Fruit fly (Drosophila melanogaster): Measurements from ENCODE around the gene knrl.

DNA sequence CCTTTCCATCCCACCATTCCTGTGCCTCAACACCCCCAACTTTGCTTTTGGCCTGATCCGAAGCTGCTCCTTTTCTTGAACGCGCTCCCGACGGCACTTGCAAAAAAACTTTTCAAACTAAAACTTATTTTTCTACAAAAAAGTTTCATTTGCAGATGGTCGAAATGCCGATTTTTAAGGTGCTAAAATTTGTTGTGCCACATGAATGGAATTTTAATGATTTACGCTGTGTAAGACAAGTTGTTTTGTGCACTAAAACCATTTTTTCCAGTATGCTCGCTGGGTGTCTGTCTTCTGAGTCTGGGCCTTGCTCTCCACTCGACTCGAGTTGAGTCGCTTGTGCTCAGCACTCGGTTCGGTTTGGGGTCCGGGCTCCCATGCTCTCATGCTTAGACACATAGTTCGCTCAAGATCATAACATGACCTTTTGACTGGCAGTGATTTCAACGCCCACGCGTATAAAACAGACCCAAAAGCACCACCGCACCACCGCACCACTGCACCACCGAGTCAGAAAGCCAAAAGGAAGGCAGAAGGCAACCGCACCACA is 15.2 kb upstream of the knrl start:
- TF ChIP-seq Gug (GFP tag; IDR thresholded peaks at IDR 0.05) (no peak), CG34406 (GFP tag; optimal IDR thresholded peaks at IDR 0.05) (peak; percentile 2), OdsH (GFP tag; optimal IDR thresholded peaks at IDR 0.05) (peak; percentile 57), acj6 (GFP tag; optimal IDR thresholded peaks at IDR 0.05) (peak; percentile 59), Smox (GFP tag; optimal IDR thresholded peaks at IDR 0.05) (no peak), CG7368 (GFP tag; optimal IDR thresholded peaks at IDR 0.05) (peak; percentile 46), CG16779 (tag; optimal IDR thresholded peaks at IDR 0.05) (no peak), dsx (GFP tag; optimal IDR thresholded peaks at IDR 0.05; ENCODE audit: poor library complexity, severe bottlenecking) (peak; percentile 53), CG6854 (GFP tag; optimal IDR thresholded peaks at IDR 0.05) (no peak), CG9139 (GFP tag; optimal IDR thresholded peaks at IDR 0.05) (no peak), Sox14 (GFP tag; optimal IDR thresholded peaks at IDR 0.05) (peak; percentile 60), CG6163 (GFP tag; IDR thresholded peaks at IDR 0.05) (peak; percentile 76)
